Worm (Caenorhabditis elegans) whole organism, L2 larva: Measurements from ENCODE around the gene ZK105.3.

Source experiments
- F13H6.1 ChIP-seq: sonication (generic microtip); optimal IDR thresholded peaks from 2 replicates; lab custom pipeline; 2016; ENCODE audit warnings: missing genetic modification characterization, missing compliant biosample characterization
- ama-1 ChIP-seq: fragments of 150-350 bp; optimal IDR thresholded peaks from 2 replicates; lab custom pipeline; 2018; ENCODE audit warnings: inconsistent platforms
- crh-2 ChIP-seq: sonication (generic microtip); optimal IDR thresholded peaks from 2 replicates; lab custom pipeline; 2017; ENCODE audit warnings: missing biosample characterization, missing genetic modification characterization
- lin-11 ChIP-seq: fragments of 150-350 bp; sonication (generic microtip); optimal IDR thresholded peaks from 2 replicates; lab custom pipeline; 2014; ENCODE audit warnings: missing biosample characterization, missing genetic modification characterization, inconsistent platforms, mixed read lengths
- mdl-1 ChIP-seq, 2 experiments: fragments of 150-350 bp in 1 of 2; sonication (generic microtip) in 1 of 2; optimal IDR thresholded peaks; 2 replicates each; lab custom pipeline; 2017; ENCODE audit warnings: missing biosample characterization in 2 of 2, missing genetic modification characterization in 2 of 2
- nhr-10 ChIP-seq: sonication (generic microtip); optimal IDR thresholded peaks from 2 replicates; lab custom pipeline; 2017; ENCODE audit warnings: missing biosample characterization, missing genetic modification characterization
- nhr-11 ChIP-seq: fragments of 150-350 bp; optimal IDR thresholded peaks from 2 replicates; lab custom pipeline; 2014; ENCODE audit warnings: missing biosample characterization, missing genetic modification characterization
- nhr-237 ChIP-seq: fragments of 150-350 bp; optimal IDR thresholded peaks from 2 replicates; lab custom pipeline; 2014; ENCODE audit warnings: missing biosample characterization, missing genetic modification characterization
- snpc-4 ChIP-seq: fragments of 150-350 bp; optimal IDR thresholded peaks from 2 replicates; lab custom pipeline; 2014; ENCODE audit warnings: missing biosample characterization, missing genetic modification characterization
- ztf-4 ChIP-seq: fragments of 150-350 bp; optimal IDR thresholded peaks from 2 replicates; lab custom pipeline; 2014; ENCODE audit warnings: missing biosample characterization, missing genetic modification characterization

ce11 chrV:7647147-7647546 is 49.8 kb upstream of the ZK105.3 start:
- no peak for TF ChIP-seq crh-2 (tag; lab: Kevin White, UChicago)
- no peak for TF ChIP-seq nhr-10 (tag; lab: Kevin White, UChicago)
- no peak for TF ChIP-seq mdl-1 (tag; optimal IDR thresholded peaks at IDR 0.05; lab: Kevin White, UChicago)
- no peak for TF ChIP-seq nhr-237
- no peak for TF ChIP-seq ztf-4 (tag; lab: Kevin White, UChicago)
- TF ChIP-seq snpc-4 (tag; lab: Kevin White, UChicago): no peak
- TF ChIP-seq ama-1 (lab: Kevin White, UChicago): no peak
- no peak for TF ChIP-seq nhr-11 (tag; lab: Kevin White, UChicago)
- TF ChIP-seq F13H6.1 (tag; lab: Kevin White, UChicago): no peak
- TF ChIP-seq lin-11: no peak
